Worm (Caenorhabditis elegans) whole organism, L3 larva: ENCODE data around the gene W10C6.2.

Source experiments
- R02D3.7 ChIP-seq: fragments of 150-350 bp; optimal IDR thresholded peaks from 2 replicates; lab custom pipeline; 2014; ENCODE audit warnings: missing biosample characterization, missing genetic modification characterization
- ZK546.5 ChIP-seq: sonication (generic microtip); optimal IDR thresholded peaks from 2 replicates; lab custom pipeline; 2017; ENCODE audit warnings: missing biosample characterization, missing genetic modification characterization
- aly-2 ChIP-seq: fragments of 150-350 bp; optimal IDR thresholded peaks from 2 replicates; lab custom pipeline; 2014; ENCODE audit warnings: missing biosample characterization, missing genetic modification characterization
- ama-1 ChIP-seq: fragments of 150-350 bp; optimal IDR thresholded peaks from 2 replicates; lab custom pipeline; 2018
- ceh-16 ChIP-seq: sonication (generic microtip); optimal IDR thresholded peaks from 2 replicates; lab custom pipeline; 2017; ENCODE audit warnings: missing biosample characterization, missing genetic modification characterization
- ceh-28 ChIP-seq: fragments of 150-350 bp; optimal IDR thresholded peaks from 2 replicates; lab custom pipeline; 2014; ENCODE audit warnings: missing biosample characterization, missing genetic modification reagents, missing genetic modification characterization
- ceh-82 ChIP-seq: fragments of 150-350 bp; optimal IDR thresholded peaks from 2 replicates; lab custom pipeline; 2014; ENCODE audit warnings: missing biosample characterization, missing genetic modification characterization
- ceh-9 ChIP-seq: sonication (generic microtip); optimal IDR thresholded peaks from 2 replicates; lab custom pipeline; 2018; ENCODE audit warnings: missing biosample characterization, missing genetic modification characterization
- daf-12 ChIP-seq: fragments of 150-350 bp; optimal IDR thresholded peaks from 2 replicates; lab custom pipeline; 2014; ENCODE audit warnings: missing biosample characterization, missing genetic modification reagents, missing genetic modification characterization
- egl-5 ChIP-seq: fragments of 150-350 bp; optimal IDR thresholded peaks from 2 replicates; lab custom pipeline; 2017; ENCODE audit warnings: missing biosample characterization, missing genetic modification reagents, missing genetic modification characterization, inconsistent platforms
- elt-2 ChIP-seq: sonication (generic microtip); optimal IDR thresholded peaks from 2 replicates; lab custom pipeline; 2016; ENCODE audit warnings: missing genetic modification reagents, mild to moderate bottlenecking, missing genetic modification characterization, missing compliant biosample characterization
- elt-3 ChIP-seq, 3 experiments: fragments of 150-350 bp in 1 of 3; sonication (generic microtip) in 2 of 3; optimal IDR thresholded peaks; 2 replicates in 2 of 3; 4 replicates in 1 of 3; lab custom pipeline; 2014 to 2017; ENCODE audit warnings: missing biosample characterization in 3 of 3, missing genetic modification characterization in 3 of 3
- eor-1 ChIP-seq, 2 experiments: fragments of 150-350 bp; optimal IDR thresholded peaks; 2 replicates each; lab custom pipeline; 2014 to 2018; ENCODE audit warnings: missing biosample characterization in 2 of 2, missing genetic modification characterization in 2 of 2
- fkh-10 ChIP-seq: sonication (generic microtip); optimal IDR thresholded peaks from 2 replicates; lab custom pipeline; 2017; ENCODE audit warnings: missing biosample characterization, missing genetic modification reagents, missing genetic modification characterization
- fkh-2 ChIP-seq: fragments of 150-350 bp; optimal IDR thresholded peaks from 2 replicates; lab custom pipeline; 2014; ENCODE audit warnings: missing biosample characterization, missing genetic modification reagents, missing genetic modification characterization
- fos-1 ChIP-seq: fragments of 150-350 bp; optimal IDR thresholded peaks from 2 replicates; lab custom pipeline; 2014; ENCODE audit warnings: missing biosample characterization, missing genetic modification characterization
- hmg-11 ChIP-seq: sonication (generic microtip); optimal IDR thresholded peaks from 2 replicates; lab custom pipeline; 2016; ENCODE audit warnings: missing genetic modification characterization, missing compliant biosample characterization
- jun-1 ChIP-seq: fragments of 150-350 bp; optimal IDR thresholded peaks from 2 replicates; lab custom pipeline; 2014; ENCODE audit warnings: missing biosample characterization, missing genetic modification reagents, missing genetic modification characterization
- lin-15B ChIP-seq: fragments of 150-350 bp; optimal IDR thresholded peaks from 2 replicates; lab custom pipeline; 2014; ENCODE audit warnings: missing biosample characterization, missing genetic modification characterization
- lsy-12 ChIP-seq: sonication (generic microtip); optimal IDR thresholded peaks from 2 replicates; lab custom pipeline; 2016; ENCODE audit warnings: mild to moderate bottlenecking, missing genetic modification characterization, missing compliant biosample characterization
- mdl-1 ChIP-seq: fragments of 150-350 bp; optimal IDR thresholded peaks from 2 replicates; lab custom pipeline; 2014; ENCODE audit warnings: missing biosample characterization, missing genetic modification characterization
- mml-1 ChIP-seq: fragments of 150-350 bp; sonication (generic microtip); optimal IDR thresholded peaks from 3 replicates; lab custom pipeline; 2014; ENCODE audit warnings: missing biosample characterization, missing genetic modification characterization
- nfya-1 ChIP-seq: sonication (generic microtip); optimal IDR thresholded peaks from 2 replicates; lab custom pipeline; 2017; ENCODE audit warnings: missing genetic modification characterization, mild to moderate bottlenecking, missing compliant biosample characterization, antibody characterized with exemption, moderate library complexity; ENCODE audit not compliant: insufficient read depth
- nhr-11 ChIP-seq: fragments of 150-350 bp; optimal IDR thresholded peaks from 2 replicates; lab custom pipeline; 2014; ENCODE audit warnings: missing biosample characterization, missing genetic modification characterization
- nhr-12 ChIP-seq: fragments of 150-350 bp; optimal IDR thresholded peaks from 2 replicates; lab custom pipeline; 2014; ENCODE audit warnings: missing biosample characterization, missing genetic modification characterization
- nhr-23 ChIP-seq: fragments of 150-350 bp; optimal IDR thresholded peaks from 2 replicates; lab custom pipeline; 2014; ENCODE audit warnings: missing biosample characterization, missing genetic modification reagents, missing genetic modification characterization
- nhr-237 ChIP-seq: fragments of 150-350 bp; optimal IDR thresholded peaks from 2 replicates; lab custom pipeline; 2014; ENCODE audit warnings: missing biosample characterization, missing genetic modification characterization
- nhr-25 ChIP-seq: sonication (generic microtip); optimal IDR thresholded peaks from 2 replicates; lab custom pipeline; 2017; ENCODE audit warnings: missing biosample characterization, missing genetic modification characterization
- nhr-28 ChIP-seq: fragments of 150-350 bp; optimal IDR thresholded peaks from 2 replicates; lab custom pipeline; 2014; ENCODE audit warnings: missing biosample characterization, missing genetic modification characterization
- nhr-43 ChIP-seq: sonication (generic microtip); optimal IDR thresholded peaks from 2 replicates; lab custom pipeline; 2016; ENCODE audit warnings: mild to moderate bottlenecking, missing genetic modification characterization, missing compliant biosample characterization; ENCODE audit not compliant: poor library complexity, severe bottlenecking
- nhr-67 ChIP-seq: fragments of 150-350 bp; optimal IDR thresholded peaks from 2 replicates; lab custom pipeline; 2014; ENCODE audit warnings: missing biosample characterization, missing genetic modification characterization
- nhr-76 ChIP-seq: fragments of 150-350 bp; sonication (generic microtip); optimal IDR thresholded peaks from 5 replicates; lab custom pipeline; 2014; ENCODE audit warnings: missing biosample characterization, missing genetic modification characterization
- nhr-77 ChIP-seq: fragments of 150-350 bp; optimal IDR thresholded peaks from 2 replicates; lab custom pipeline; 2014; ENCODE audit warnings: missing biosample characterization, missing genetic modification characterization
- pha-4 ChIP-seq: fragments of 150-350 bp; optimal IDR thresholded peaks from 2 replicates; lab custom pipeline; 2014; ENCODE audit warnings: missing biosample characterization, missing genetic modification reagents, missing genetic modification characterization
- pqm-1 ChIP-seq: fragments of 150-350 bp; optimal IDR thresholded peaks from 2 replicates; lab custom pipeline; 2017; ENCODE audit warnings: missing biosample characterization, missing genetic modification characterization, inconsistent platforms
- sea-2 ChIP-seq: fragments of 150-350 bp; sonication (generic microtip); optimal IDR thresholded peaks from 4 replicates; lab custom pipeline; 2014; ENCODE audit warnings: missing biosample characterization, missing genetic modification reagents, missing genetic modification characterization
- skn-1 ChIP-seq: fragments of 150-350 bp; optimal IDR thresholded peaks from 2 replicates; lab custom pipeline; 2014; ENCODE audit warnings: missing biosample characterization, missing genetic modification characterization
- snpc-4 ChIP-seq: fragments of 150-350 bp; optimal IDR thresholded peaks from 2 replicates; lab custom pipeline; 2014; ENCODE audit warnings: missing biosample characterization, missing genetic modification characterization
- tbx-2 ChIP-seq: sonication (generic microtip); optimal IDR thresholded peaks from 2 replicates; lab custom pipeline; 2016; ENCODE audit warnings: mild to moderate bottlenecking, missing genetic modification characterization, missing compliant biosample characterization
- unc-39 ChIP-seq: sonication (generic microtip); optimal IDR thresholded peaks from 4 replicates; lab custom pipeline; 2017; ENCODE audit warnings: missing biosample characterization, missing genetic modification characterization
- unc-62 ChIP-seq: fragments of 150-350 bp; sonication (generic microtip); optimal IDR thresholded peaks from 4 replicates; lab custom pipeline; 2014; ENCODE audit warnings: missing biosample characterization, missing genetic modification reagents, missing genetic modification characterization
- zag-1 ChIP-seq: fragments of 150-350 bp; optimal IDR thresholded peaks from 2 replicates; lab custom pipeline; 2014; ENCODE audit warnings: missing biosample characterization, missing genetic modification characterization
- ztf-11 ChIP-seq: fragments of 150-350 bp; optimal IDR thresholded peaks from 2 replicates; lab custom pipeline; 2014; ENCODE audit warnings: missing biosample characterization, missing genetic modification characterization
- ztf-4 ChIP-seq: fragments of 150-350 bp; optimal IDR thresholded peaks from 2 replicates; lab custom pipeline; 2014; ENCODE audit warnings: missing biosample characterization, missing genetic modification characterization

Gene W10C6.2

ce11 chrII:11105981-11106711 lies 15.6 kb downstream of the W10C6.2 start, which contains the start of gene nasp-1:
Gene nasp-1 (plus strand): TSS chrII:11106612.
- no peak for TF ChIP-seq ama-1 (lab: Kevin White, UChicago)
- no peak for TF ChIP-seq ceh-9
- TF ChIP-seq pha-4 (tag; lab: Kevin White, UChicago), result peak; percentile 6
- TF ChIP-seq nfya-1 (tag; lab: Kevin White, UChicago), result peak; percentile 24

DNA sequence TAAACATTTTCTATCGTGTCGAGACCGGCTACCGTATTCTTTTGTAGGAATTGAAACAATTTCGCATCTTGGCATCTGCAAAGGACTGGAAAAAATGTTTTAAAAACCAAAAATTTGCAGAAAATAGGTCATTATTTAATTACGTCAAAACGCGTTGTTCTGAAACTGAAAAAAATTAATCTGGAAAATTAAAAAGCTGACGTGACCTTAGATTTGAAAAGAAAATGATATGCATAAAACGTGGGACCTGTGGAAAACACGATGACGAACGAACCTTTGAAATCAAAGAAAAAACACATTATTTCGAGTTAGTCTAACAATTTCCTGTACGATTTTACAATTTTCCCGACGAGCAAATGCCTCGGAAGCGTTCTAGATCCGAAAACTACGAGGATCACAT lies 17.5 kb downstream of the W10C6.2 start, which contains the start of gene C09H10.9:
Gene C09H10.9, plus strand, starts transcription at position 301 of the 400 bp plus-strand sequence.
- TF ChIP-seq ceh-9, result no peak
- no peak for TF ChIP-seq tbx-2 (tag; lab: Kevin White, UChicago)
- no peak for TF ChIP-seq elt-2
- TF ChIP-seq nhr-237 (tag; lab: Kevin White, UChicago), result no peak
- no peak for TF ChIP-seq ceh-16 (tag; lab: Kevin White, UChicago)
- TF ChIP-seq skn-1 (tag; lab: Kevin White, UChicago), result no peak
- TF ChIP-seq lsy-12 (tag; lab: Kevin White, UChicago), result no peak
- no peak for TF ChIP-seq ama-1 (lab: Kevin White, UChicago)
- no peak for TF ChIP-seq ceh-82 (tag; lab: Kevin White, UChicago)
- no peak for TF ChIP-seq nhr-11 (tag; lab: Kevin White, UChicago)
- no peak for TF ChIP-seq pqm-1 (tag; lab: Kevin White, UChicago)
- no peak for TF ChIP-seq jun-1 (tag; lab: Kevin White, UChicago)
- no peak for TF ChIP-seq nhr-76
- TF ChIP-seq pha-4 (tag; lab: Kevin White, UChicago), result no peak
- no peak for TF ChIP-seq nhr-28 (tag; lab: Kevin White, UChicago)
- no peak for TF ChIP-seq fkh-10 (GFP tag; lab: Kevin White, UChicago)
- TF ChIP-seq ztf-11, result no peak
- no peak for TF ChIP-seq daf-12 (tag; lab: Kevin White, UChicago)

- no peak for TF ChIP-seq nhr-11 (tag; lab: Kevin White, UChicago)
- TF ChIP-seq ceh-9, result no peak
- no peak for TF ChIP-seq aly-2 (tag; lab: Kevin White, UChicago)
- TF ChIP-seq nfya-1 (tag; lab: Kevin White, UChicago), result no peak
- no peak for TF ChIP-seq nhr-28 (tag; lab: Kevin White, UChicago)
- no peak for TF ChIP-seq ama-1 (lab: Kevin White, UChicago)
- no peak for TF ChIP-seq sea-2 (GFP tag; lab: Kevin White, UChicago)
- TF ChIP-seq pqm-1 (tag; lab: Kevin White, UChicago), result no peak
- no peak for TF ChIP-seq nhr-23 (tag; lab: Kevin White, UChicago)
- no peak for TF ChIP-seq nhr-25 (tag; lab: Kevin White, UChicago)
These were observed 18.0 kb downstream of the W10C6.2 start, which contains the start of gene C09H10.5 for ce11 chrII:11103657-11104056. Gene C09H10.5 (minus strand): TSS chrII:11103757.

ce11 chrII:11103052-11103451 lies 18.6 kb downstream of the W10C6.2 start:
- TF ChIP-seq lsy-12 (tag; lab: Kevin White, UChicago) (no peak), fkh-10 (GFP tag; lab: Kevin White, UChicago) (no peak), fos-1 (tag; lab: Kevin White, UChicago) (no peak), egl-5 (tag; lab: Kevin White, UChicago) (peak; percentile 80), nfya-1 (tag; lab: Kevin White, UChicago) (peak; percentile 76), nhr-77 (tag; lab: Kevin White, UChicago) (no peak), mdl-1 (tag; lab: Kevin White, UChicago) (no peak), snpc-4 (tag; lab: Kevin White, UChicago) (peak; percentile 49), elt-3 (tag; optimal IDR thresholded peaks at IDR 0.05; lab: Kevin White, UChicago) (no peak), R02D3.7 (tag; lab: Kevin White, UChicago) (no peak), ZK546.5 (tag; lab: Kevin White, UChicago) (no peak), ztf-4 (tag; lab: Kevin White, UChicago) (no peak), skn-1 (tag; lab: Kevin White, UChicago) (no peak), hmg-11 (peak; percentile 11), elt-2 (peak; percentile 48), pqm-1 (tag; lab: Kevin White, UChicago) (peak; percentile 29), nhr-12 (tag; lab: Kevin White, UChicago) (no peak), lin-15B (tag; lab: Kevin White, UChicago) (peak; percentile 82), nhr-11 (tag; lab: Kevin White, UChicago) (no peak), nhr-67 (tag; lab: Kevin White, UChicago) (no peak), fkh-2 (tag; lab: Kevin White, UChicago) (no peak), eor-1 (tag; optimal IDR thresholded peaks at IDR 0.05; lab: Kevin White, UChicago) (no peak), unc-62 (GFP tag; lab: Kevin White, UChicago) (no peak), zag-1 (tag; lab: Kevin White, UChicago) (no peak), nhr-43 (no peak), unc-39 (tag; lab: Kevin White, UChicago) (no peak), nhr-25 (tag; lab: Kevin White, UChicago) (peak; percentile 83), ceh-28 (no peak), ceh-16 (tag; lab: Kevin White, UChicago) (no peak), nhr-237 (tag; lab: Kevin White, UChicago) (no peak), pha-4 (tag; lab: Kevin White, UChicago) (peak; percentile 84), mml-1 (no peak), jun-1 (tag; lab: Kevin White, UChicago) (no peak)
